Worm (Caenorhabditis elegans): ENCODE measurements around the gene mrpl-16.
"Not testable (repeated sequence)": the region's sequence is repeated elsewhere in the genome, so short reads cannot be mapped to it uniquely, and the experiment has no call there.

The mrpl-16 gene

DNA sequence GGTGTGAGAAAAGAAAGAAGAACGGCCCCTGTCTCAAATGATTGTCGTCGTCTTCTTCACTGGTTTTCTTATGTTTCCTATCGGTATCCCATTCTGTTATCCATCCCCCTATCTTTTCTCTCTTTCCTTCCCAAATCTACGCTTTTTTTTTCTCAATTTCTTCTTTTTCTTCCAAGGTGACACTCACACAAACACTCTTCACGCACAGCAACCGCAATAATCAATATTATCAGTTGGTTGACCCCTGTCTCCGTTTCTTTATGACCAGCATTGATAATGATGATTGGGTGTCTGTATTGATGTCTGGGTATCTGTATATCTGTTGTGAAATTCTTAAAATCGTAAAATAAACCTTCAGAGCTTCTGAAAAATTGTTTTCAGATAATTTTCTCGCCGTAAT is 36.6 kb downstream of the mrpl-16 start:
- TF ChIP-seq ceh-36 (tag; optimal IDR thresholded peaks at IDR 0.05) (no peak), hmbx-1 (tag; optimal IDR thresholded peaks at IDR 0.05) (no peak), tra-4 (tag; optimal IDR thresholded peaks at IDR 0.05) (no peak), aly-1 (tag; optimal IDR thresholded peaks at IDR 0.05) (no peak)

DNA sequence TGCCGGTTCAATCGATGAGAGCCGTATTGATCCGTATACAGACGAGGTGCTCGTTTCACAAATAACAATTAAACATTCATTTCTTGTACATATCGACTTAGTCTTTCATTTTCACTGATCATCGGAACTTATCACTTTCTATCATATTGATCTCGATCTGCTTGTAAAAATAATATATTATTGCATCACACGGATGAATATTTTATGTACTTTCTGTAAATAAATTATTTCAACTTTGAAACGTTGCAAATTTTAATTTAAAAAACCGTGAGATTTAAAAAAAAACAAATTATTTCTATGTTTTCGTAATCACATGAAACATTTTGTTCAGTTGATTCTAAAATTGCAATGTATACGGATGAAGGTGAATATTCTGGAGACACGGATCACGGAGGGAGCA is 38.4 kb downstream of the mrpl-16 start, which contains the start of gene twk-6:
Gene twk-6 (plus strand): TSS at position 301 of the 400 bp plus-strand sequence.
- TF ChIP-seq F13C5.2 (tag; optimal IDR thresholded peaks at IDR 0.05); flt-1 (GFP tag; IDR thresholded peaks at IDR 0.05); aly-1 (tag; optimal IDR thresholded peaks at IDR 0.05): not testable (repeated sequence)

DNA sequence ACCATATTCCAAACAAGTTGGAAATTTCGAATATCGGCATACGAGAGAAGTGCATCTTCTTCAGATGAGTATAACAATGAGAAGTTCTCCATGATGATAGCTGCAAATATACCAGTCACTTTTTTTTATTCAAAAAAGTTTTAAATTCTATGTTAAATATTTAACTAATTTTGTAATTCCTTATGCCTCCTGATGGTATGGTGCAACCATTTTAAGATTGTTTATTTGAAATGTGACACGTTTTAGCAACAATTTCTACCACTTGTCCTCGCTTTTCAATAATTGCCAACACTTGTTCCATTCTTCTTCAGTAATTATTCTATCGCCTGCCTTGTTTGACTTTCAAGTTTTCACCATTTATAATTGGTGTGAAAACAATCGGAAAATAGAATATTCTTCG is 41.7 kb downstream of the mrpl-16 start, which contains the start of gene F17C8.6:
Gene F17C8.6 (minus strand): TSS at position 101 of the 400 bp plus-strand sequence.
- TF ChIP-seq sea-1 (GFP tag; conservative IDR thresholded peaks at IDR 0.05) (no peak), ceh-36 (tag; optimal IDR thresholded peaks at IDR 0.05) (no peak), hmbx-1 (tag; optimal IDR thresholded peaks at IDR 0.05) (no peak), aly-1 (tag; optimal IDR thresholded peaks at IDR 0.05) (no peak)

- TF ChIP-seq ama-1 (optimal IDR thresholded peaks at IDR 0.05) (no peak), B0310.2 (tag; optimal IDR thresholded peaks at IDR 0.05) (no peak), F13C5.2 (tag; optimal IDR thresholded peaks at IDR 0.05) (no peak), hmg-4 (GFP tag; optimal IDR thresholded peaks at IDR 0.05) (no peak), ets-7 (tag; optimal IDR thresholded peaks at IDR 0.05) (no peak), pes-1 (GFP tag; IDR thresholded peaks at IDR 0.05) (no peak), tbx-11 (GFP tag; IDR thresholded peaks at IDR 0.05) (no peak), ceh-13 (GFP tag; optimal IDR thresholded peaks at IDR 0.05) (no peak), hmbx-1 (tag; optimal IDR thresholded peaks at IDR 0.05) (no peak), tbx-37 (GFP tag; conservative IDR thresholded peaks at IDR 0.05) (no peak)
Measured at ce11 chrIII:4748109-4748508, 43.9 kb downstream of the mrpl-16 start, which contains the start of gene col-89. Gene col-89 (plus strand): TSS chrIII:4748127.

DNA sequence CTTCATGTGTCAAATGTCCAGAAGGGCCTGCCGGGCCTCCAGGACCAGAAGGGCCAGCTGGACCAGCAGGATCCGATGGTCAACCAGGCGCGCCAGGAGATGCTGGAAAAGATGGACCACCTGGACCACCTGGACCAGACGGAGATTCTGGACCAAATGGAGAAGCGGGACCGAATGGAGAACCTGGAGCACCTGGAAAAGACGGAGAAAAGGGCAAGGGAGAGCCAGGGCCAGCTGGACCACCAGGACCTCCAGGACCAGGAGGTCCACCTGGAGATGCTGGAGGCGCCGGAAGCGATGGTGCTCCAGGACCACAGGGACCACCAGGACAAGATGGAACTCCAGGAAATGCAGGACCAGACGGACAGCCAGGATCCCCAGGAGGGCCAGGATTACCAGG is 44.5 kb downstream of the mrpl-16 start:
- no peak for TF ChIP-seq hmg-4 (GFP tag; optimal IDR thresholded peaks at IDR 0.05)
- no peak for TF ChIP-seq tbx-11 (GFP tag; IDR thresholded peaks at IDR 0.05)

DNA sequence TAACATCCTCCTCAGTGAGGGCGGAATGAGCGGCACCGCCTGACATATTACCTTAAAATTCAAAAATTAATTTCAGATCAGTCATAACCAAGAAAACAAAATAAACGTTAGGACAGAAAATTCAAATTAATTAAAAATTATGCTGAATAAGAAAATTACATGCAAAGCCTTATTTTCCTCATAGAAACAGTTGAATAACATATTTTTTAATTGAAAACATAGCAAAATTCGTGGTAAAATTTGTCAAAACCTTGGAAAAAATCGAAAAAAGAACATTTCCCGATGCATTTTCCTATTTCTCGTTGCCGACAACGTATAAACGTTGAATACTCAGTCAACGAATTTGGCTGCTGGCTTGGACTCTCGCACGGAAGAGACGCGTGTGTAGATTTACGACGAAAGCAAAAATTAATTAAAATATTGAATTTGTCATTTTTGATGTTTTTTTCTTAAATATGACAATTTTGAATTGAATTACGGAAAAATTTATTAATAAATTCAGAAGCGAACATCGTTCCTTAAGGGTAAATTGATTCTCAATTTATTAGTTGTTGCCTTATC is 49.9 kb downstream of the mrpl-16 start, which contains the start of the genes rps-0 and rbg-3:
Gene rps-0 (minus strand): TSS at position 51 of the 561 bp plus-strand sequence.
Gene rbg-3 (plus strand): TSS at position 424 of the 561 bp plus-strand sequence.
- TF ChIP-seq ceh-13 (GFP tag; optimal IDR thresholded peaks at IDR 0.05) (no peak), F13C5.2 (tag; optimal IDR thresholded peaks at IDR 0.05) (peak; percentile 80)
